Fruit fly (Drosophila melanogaster): ENCODE results near the gene ND-ASHI.
A peak's percentile ranks its signal among the peaks of the same experiment; 100 is the strongest.

The ND-ASHI gene

dm6 chrX:6708138-6708537 lies 29.2 kb upstream of the ND-ASHI start (continued):
- TF ChIP-seq Antp (GFP tag; optimal IDR thresholded peaks at IDR 0.05) (no peak), Trl (optimal IDR thresholded peaks at IDR 0.05) (peak in 1 of 2 experiments; percentile 8), Trl (GFP tag; optimal IDR thresholded peaks at IDR 0.05) (no peak), CG18764 (GFP tag; optimal IDR thresholded peaks at IDR 0.05) (no peak), CG7928 (GFP tag; optimal IDR thresholded peaks at IDR 0.05) (no peak), Myb (GFP tag; optimal IDR thresholded peaks at IDR 0.05) (no peak), ase (GFP tag; IDR thresholded peaks at IDR 0.05) (no peak), ab (GFP tag; optimal IDR thresholded peaks at IDR 0.05) (no peak), gcm2 (GFP tag; optimal IDR thresholded peaks at IDR 0.05) (no peak)

dm6 chrX:6706570-6707306 lies 27.8 kb upstream of the ND-ASHI start:
- TF ChIP-seq CG16813 (GFP tag; IDR thresholded peaks at IDR 0.05; ENCODE audit: partially characterized antibody) = no peak
- TF ChIP-seq CG12659 (GFP tag; optimal IDR thresholded peaks at IDR 0.05) = no peak
- TF ChIP-seq Aef1 (GFP tag; IDR thresholded peaks at IDR 0.05) = no peak
- no peak for TF ChIP-seq Dll (GFP tag; IDR thresholded peaks at IDR 0.05; ENCODE audit: partially characterized antibody)
- TF ChIP-seq CG13894 (tag; optimal IDR thresholded peaks at IDR 0.05) = peak; percentile 52
- no peak for TF ChIP-seq CG34376 (GFP tag; optimal IDR thresholded peaks at IDR 0.05)
- TF ChIP-seq yki (optimal IDR thresholded peaks at IDR 0.05) = no peak
- no peak for TF ChIP-seq CG7839 (tag; optimal IDR thresholded peaks at IDR 0.05)
- TF ChIP-seq HLH54F (GFP tag; optimal IDR thresholded peaks at IDR 0.05) = no peak
- TF ChIP-seq emc (GFP tag; optimal IDR thresholded peaks at IDR 0.05) = no peak
- TF ChIP-seq Adf1 (GFP tag; IDR thresholded peaks at IDR 0.05) = no peak
- TF ChIP-seq unc-4 (GFP tag; IDR thresholded peaks at IDR 0.05; ENCODE audit: partially characterized antibody) = no peak
- no peak for TF ChIP-seq en (GFP tag; optimal IDR thresholded peaks at IDR 0.05)
- TF ChIP-seq caup (GFP tag; optimal IDR thresholded peaks at IDR 0.05; ENCODE audit: severe bottlenecking) = peak; percentile 20
- TF ChIP-seq CG42726 (GFP tag; IDR thresholded peaks at IDR 0.05; ENCODE audit: partially characterized antibody) = no peak
- TF ChIP-seq CG11723 (GFP tag; optimal IDR thresholded peaks at IDR 0.05) = no peak
- TF ChIP-seq her (GFP tag; optimal IDR thresholded peaks at IDR 0.05) = no peak
- no peak for TF ChIP-seq CG14014 (GFP tag; IDR thresholded peaks at IDR 0.05)
- TF ChIP-seq CG2129 (GFP tag; IDR thresholded peaks at IDR 0.05; ENCODE audit: partially characterized antibody) = no peak
- no peak for TF ChIP-seq odd (GFP tag; optimal IDR thresholded peaks at IDR 0.05)
- peak; percentile 36 for TF ChIP-seq sd (tag; optimal IDR thresholded peaks at IDR 0.05)
- TF ChIP-seq ttk (GFP tag; IDR thresholded peaks at IDR 0.05) = no peak
- no peak for TF ChIP-seq CG10147 (GFP tag; optimal IDR thresholded peaks at IDR 0.05)
- no peak for TF ChIP-seq stc (GFP tag; IDR thresholded peaks at IDR 0.05)
- no peak for TF ChIP-seq CG7357 (GFP tag; IDR thresholded peaks at IDR 0.05)
- TF ChIP-seq nmo (GFP tag; optimal IDR thresholded peaks at IDR 0.05) = no peak
- no peak for TF ChIP-seq tx (GFP tag; optimal IDR thresholded peaks at IDR 0.05)
- no peak for TF ChIP-seq CG11695 (GFP tag; IDR thresholded peaks at IDR 0.05)
- TF ChIP-seq Atf3 (GFP tag; optimal IDR thresholded peaks at IDR 0.05) = no peak
- no peak for TF ChIP-seq CG12071 (GFP tag; optimal IDR thresholded peaks at IDR 0.05)
- no peak for TF ChIP-seq Chrac-16 (GFP tag; optimal IDR thresholded peaks at IDR 0.05)
- TF ChIP-seq grau (tag; optimal IDR thresholded peaks at IDR 0.05) = peak; percentile 16
- TF ChIP-seq crol (GFP tag; IDR thresholded peaks at IDR 0.05) = peak; percentile 74
- no peak for TF ChIP-seq CG9817 (tag; optimal IDR thresholded peaks at IDR 0.05)
- TF ChIP-seq psq (GFP tag; optimal IDR thresholded peaks at IDR 0.05) = peak; percentile 31
- TF ChIP-seq mirr (GFP tag; optimal IDR thresholded peaks at IDR 0.05) = peak; percentile 59
- TF ChIP-seq Fer1 (GFP tag; optimal IDR thresholded peaks at IDR 0.05) = peak; percentile 31
- TF ChIP-seq CG13296 (GFP tag; optimal IDR thresholded peaks at IDR 0.05) = no peak
- TF ChIP-seq MBD-R2 (GFP tag; IDR thresholded peaks at IDR 0.05) = no peak
- TF ChIP-seq CG3065 (GFP tag; optimal IDR thresholded peaks at IDR 0.05) = no peak
- TF ChIP-seq ro (GFP tag; IDR thresholded peaks at IDR 0.05) = no peak

All from whole organism, embryonic.